Fruit fly (Drosophila melanogaster) whole organism, embryonic: Measurements from ENCODE around the gene CG34107.

ENCODE experiments used
- Atf-2 ChIP-seq: fragments of 200-800 bp; sonication (Bioruptor generic); optimal IDR thresholded peaks from 2 replicates; lab custom pipeline; 2016; ENCODE audit warnings: missing biosample characterization, missing genetic modification characterization
- Bgb ChIP-seq: fragments of 200-800 bp; sonication (Bioruptor generic); IDR thresholded peaks from 2 replicates; pipeline ENCODE4 v1.3.6; 2022; ENCODE audit warnings: missing biosample characterization, missing genetic modification characterization; ENCODE audit not compliant: partially characterized antibody
- BtbVII ChIP-seq: fragments of 200-800 bp; sonication (Bioruptor generic); optimal IDR thresholded peaks from 3 replicates; lab custom pipeline; 2017; ENCODE audit warnings: missing biosample characterization, mild to moderate bottlenecking, missing genetic modification characterization
- CG1024 ChIP-seq: fragments of 200-800 bp; sonication (Bioruptor generic); IDR thresholded peaks from 2 replicates; pipeline ENCODE4 v1.3.6; 2022; ENCODE audit warnings: missing biosample characterization, missing genetic modification characterization
- CG10321 ChIP-seq: fragments of 200-800 bp; sonication (Bioruptor generic); IDR thresholded peaks from 2 replicates; pipeline ENCODE4 v1.3.6; 2022; ENCODE audit warnings: missing biosample characterization, missing genetic modification characterization
- CG11695 ChIP-seq: fragments of 200-800 bp; sonication (Bioruptor generic); IDR thresholded peaks from 3 replicates; pipeline ENCODE4 v1.3.6; 2022; ENCODE audit warnings: missing biosample characterization, missing genetic modification characterization
- CG12942 ChIP-seq: fragments of 200-800 bp; sonication (Bioruptor generic); optimal IDR thresholded peaks from 3 replicates; lab custom pipeline; 2016; ENCODE audit warnings: missing biosample characterization, missing genetic modification characterization
- CG14014 ChIP-seq: fragments of 200-800 bp; sonication (Bioruptor generic); IDR thresholded peaks from 2 replicates; pipeline ENCODE4 v1.3.6; 2022; ENCODE audit warnings: missing biosample characterization, missing genetic modification characterization
- CG17802 ChIP-seq: fragments of 200-800 bp; sonication (Bioruptor generic); optimal IDR thresholded peaks from 2 replicates; lab custom pipeline; 2018; ENCODE audit warnings: missing biosample characterization, mild to moderate bottlenecking, missing genetic modification characterization, moderate library complexity
- CG18262 ChIP-seq: fragments of 200-800 bp; optimal IDR thresholded peaks from 3 replicates; lab custom pipeline; 2019; ENCODE audit warnings: missing biosample characterization, mild to moderate bottlenecking, missing genetic modification characterization, moderate library complexity
- CG18764 ChIP-seq: fragments of 200-800 bp; sonication (Bioruptor generic); optimal IDR thresholded peaks from 3 replicates; lab custom pipeline; 2016; ENCODE audit warnings: missing biosample characterization, missing genetic modification characterization
- CG2678 ChIP-seq: fragments of 200-800 bp; sonication (Bioruptor generic); optimal IDR thresholded peaks from 3 replicates; lab custom pipeline; 2019; ENCODE audit warnings: missing biosample characterization, mild to moderate bottlenecking, missing genetic modification characterization, moderate library complexity
- CG31388 ChIP-seq: fragments of 200-800 bp; sonication (Bioruptor generic); optimal IDR thresholded peaks from 2 replicates; lab custom pipeline; 2016; ENCODE audit warnings: missing biosample characterization, missing genetic modification characterization
- CG42726 ChIP-seq: fragments of 200-800 bp; sonication (Bioruptor generic); IDR thresholded peaks from 2 replicates; pipeline ENCODE4 v1.3.6; 2022; ENCODE audit warnings: missing biosample characterization, missing genetic modification characterization; ENCODE audit not compliant: partially characterized antibody
- CG5953 ChIP-seq: fragments of 200-800 bp; sonication (Bioruptor generic); IDR thresholded peaks from 2 replicates; pipeline ENCODE4 v1.3.6; 2022; ENCODE audit warnings: missing biosample characterization, missing genetic modification characterization
- CG6765 ChIP-seq: fragments of 200-800 bp; sonication (Bioruptor generic); optimal IDR thresholded peaks from 3 replicates; lab custom pipeline; 2017; ENCODE audit warnings: missing biosample characterization, mild to moderate bottlenecking, missing genetic modification characterization
- CG7357 ChIP-seq: fragments of 200-800 bp; sonication (Bioruptor generic); IDR thresholded peaks from 3 replicates; pipeline ENCODE4 v1.3.6; 2022; ENCODE audit warnings: missing biosample characterization, missing genetic modification characterization
- CG7556 ChIP-seq: fragments of 200-800 bp; sonication (Bioruptor generic); optimal IDR thresholded peaks from 2 replicates; lab custom pipeline; 2017; ENCODE audit warnings: missing biosample characterization, mild to moderate bottlenecking, missing genetic modification characterization
- CG7745 ChIP-seq: fragments of 200-800 bp; sonication (Bioruptor generic); optimal IDR thresholded peaks from 2 replicates; lab custom pipeline; 2018; ENCODE audit warnings: missing biosample characterization, mild to moderate bottlenecking, missing genetic modification characterization, moderate library complexity
- CG7839 ChIP-seq: fragments of 200-800 bp; sonication (Bioruptor generic); optimal IDR thresholded peaks from 3 replicates; lab custom pipeline; 2018; ENCODE audit warnings: missing biosample characterization, mild to moderate bottlenecking, missing genetic modification characterization, moderate library complexity
- CG9437 ChIP-seq: fragments of 200-800 bp; sonication (Bioruptor generic); optimal IDR thresholded peaks from 2 replicates; lab custom pipeline; 2018; ENCODE audit warnings: missing biosample characterization, mild to moderate bottlenecking, missing genetic modification characterization
- CHES-1-like ChIP-seq: fragments of 200-800 bp; sonication (Bioruptor generic); optimal IDR thresholded peaks from 2 replicates; lab custom pipeline; 2016; ENCODE audit warnings: missing biosample characterization, missing genetic modification characterization
- CkIIα-i1 ChIP-seq: fragments of 200-800 bp; sonication (Bioruptor generic); IDR thresholded peaks from 2 replicates; pipeline ENCODE4 v1.3.6; 2022; ENCODE audit warnings: missing biosample characterization, missing genetic modification characterization
- Dref ChIP-seq: fragments of 200-800 bp; sonication (Bioruptor generic); IDR thresholded peaks from 2 replicates; pipeline ENCODE4 v1.3.6; 2022; ENCODE audit warnings: missing biosample characterization, missing genetic modification characterization
- Elba2 ChIP-seq: fragments of 200-800 bp; sonication (Bioruptor generic); optimal IDR thresholded peaks from 3 replicates; lab custom pipeline; 2016; ENCODE audit warnings: missing biosample characterization, missing genetic modification characterization
- HLH54F ChIP-seq: fragments of 200-800 bp; sonication (Bioruptor generic); optimal IDR thresholded peaks from 3 replicates; lab custom pipeline; 2016; ENCODE audit warnings: missing biosample characterization, missing genetic modification characterization
- Hr3 ChIP-seq: fragments of 200-800 bp; sonication (Bioruptor generic); optimal IDR thresholded peaks from 3 replicates; lab custom pipeline; 2016; ENCODE audit warnings: missing biosample characterization, missing genetic modification characterization
- MTF-1 ChIP-seq: fragments of 200-800 bp; sonication (Bioruptor generic); optimal IDR thresholded peaks from 2 replicates; lab custom pipeline; 2018; ENCODE audit warnings: missing biosample characterization, mild to moderate bottlenecking, missing genetic modification characterization, borderline replicate concordance
- Mrtf ChIP-seq: fragments of 200-800 bp; sonication (Bioruptor generic); IDR thresholded peaks from 3 replicates; pipeline ENCODE4 v1.3.6; 2022; ENCODE audit warnings: missing biosample characterization, missing genetic modification characterization
- NC2α ChIP-seq: fragments of 200-800 bp; sonication (Bioruptor generic); optimal IDR thresholded peaks from 2 replicates; lab custom pipeline; 2016; ENCODE audit warnings: missing biosample characterization, missing genetic modification characterization
- NFAT ChIP-seq: fragments of 200-800 bp; sonication (Bioruptor generic); IDR thresholded peaks from 2 replicates; pipeline ENCODE4 v1.3.6; 2022; ENCODE audit warnings: missing biosample characterization, missing genetic modification characterization
- Neu2 ChIP-seq: fragments of 200-800 bp; sonication (Bioruptor generic); optimal IDR thresholded peaks from 3 replicates; lab custom pipeline; 2016; ENCODE audit warnings: missing biosample characterization, missing genetic modification characterization, borderline replicate concordance
- Opbp ChIP-seq: fragments of 200-800 bp; sonication (Bioruptor generic); IDR thresholded peaks from 3 replicates; pipeline ENCODE4 v1.3.6; 2022; ENCODE audit warnings: missing biosample characterization, missing genetic modification characterization; ENCODE audit not compliant: partially characterized antibody
- PHDP ChIP-seq: fragments of 200-800 bp; sonication (Bioruptor generic); optimal IDR thresholded peaks from 3 replicates; lab custom pipeline; 2018; ENCODE audit warnings: missing biosample characterization, mild to moderate bottlenecking, missing genetic modification characterization, moderate library complexity
- Vsx1 ChIP-seq: fragments of 200-800 bp; sonication (Bioruptor generic); optimal IDR thresholded peaks from 2 replicates; lab custom pipeline; 2017; ENCODE audit warnings: missing biosample characterization, mild to moderate bottlenecking, missing genetic modification characterization, missing genetic modification reagents
- abd-A ChIP-seq: fragments of 200-800 bp; sonication (Bioruptor generic); optimal IDR thresholded peaks from 3 replicates; lab custom pipeline; 2019; ENCODE audit warnings: missing biosample characterization, mild to moderate bottlenecking, missing genetic modification characterization, moderate library complexity
- crol ChIP-seq: fragments of 200-800 bp; sonication (Bioruptor generic); IDR thresholded peaks from 2 replicates; pipeline ENCODE4 v1.3.6; 2022; ENCODE audit warnings: missing biosample characterization, missing genetic modification characterization
- dan ChIP-seq: fragments of 200-800 bp; sonication (Bioruptor generic); IDR thresholded peaks from 2 replicates; pipeline ENCODE4 v1.3.6; 2022; ENCODE audit warnings: missing biosample characterization, missing genetic modification characterization
- dati ChIP-seq: fragments of 200-800 bp; sonication (Bioruptor generic); IDR thresholded peaks from 2 replicates; pipeline ENCODE4 v1.3.6; 2022; ENCODE audit warnings: missing biosample characterization, missing genetic modification characterization
- ems ChIP-seq: fragments of 200-800 bp; sonication (Bioruptor generic); optimal IDR thresholded peaks from 3 replicates; lab custom pipeline; 2016; ENCODE audit warnings: missing biosample characterization, missing genetic modification characterization
- ftz-f1 ChIP-seq: fragments of 200-800 bp; sonication (Bioruptor generic); optimal IDR thresholded peaks from 2 replicates; lab custom pipeline; 2016; ENCODE audit warnings: missing biosample characterization, missing genetic modification characterization
- gcm ChIP-seq: fragments of 200-800 bp; sonication (Bioruptor generic); optimal IDR thresholded peaks from 2 replicates; lab custom pipeline; 2019; ENCODE audit warnings: missing biosample characterization, mild to moderate bottlenecking, missing genetic modification characterization, moderate library complexity
- grau ChIP-seq: fragments of 200-800 bp; optimal IDR thresholded peaks from 3 replicates; lab custom pipeline; 2019; ENCODE audit warnings: missing biosample characterization, mild to moderate bottlenecking, missing genetic modification characterization, moderate library complexity
- inv ChIP-seq: fragments of 200-800 bp; sonication (Bioruptor generic); IDR thresholded peaks from 2 replicates; pipeline ENCODE4 v1.3.6; 2022; ENCODE audit warnings: missing biosample characterization, missing genetic modification characterization; ENCODE audit not compliant: partially characterized antibody
- ken ChIP-seq: fragments of 200-800 bp; sonication (Bioruptor generic); IDR thresholded peaks from 3 replicates; pipeline ENCODE4 v1.3.6; 2022; ENCODE audit warnings: missing biosample characterization, missing genetic modification characterization
- prd ChIP-seq, 3 experiments: fragments of >200 bp in 2 of 3; fragments of 200-800 bp in 1 of 3; sonication (Bioruptor generic) in 1 of 3; optimal IDR thresholded peaks in 2 of 3; IDR thresholded peaks in 1 of 3; 2 replicates in 2 of 3; 3 replicates in 1 of 3; pipeline versions ENCODE4 v1.3.6 to Lab custom; 2017 to 2022; ENCODE audit warnings: missing biosample characterization in 1 of 3, missing genetic modification characterization in 1 of 3
- slou ChIP-seq: fragments of 200-800 bp; sonication (Bioruptor generic); optimal IDR thresholded peaks from 3 replicates; lab custom pipeline; 2016; ENCODE audit warnings: missing biosample characterization, missing genetic modification characterization
- stwl ChIP-seq: fragments of 200-800 bp; sonication (Bioruptor generic); optimal IDR thresholded peaks from 3 replicates; lab custom pipeline; 2018; ENCODE audit warnings: missing biosample characterization, mild to moderate bottlenecking, missing genetic modification characterization, moderate library complexity
- ttk ChIP-seq: fragments of 200-800 bp; sonication (Bioruptor generic); IDR thresholded peaks from 2 replicates; pipeline ENCODE4 v2.1.2; 2022; ENCODE audit warnings: missing biosample characterization, missing genetic modification characterization
- wdn ChIP-seq: fragments of 200-800 bp; sonication (Bioruptor generic); IDR thresholded peaks from 2 replicates; pipeline ENCODE4 v1.3.6; 2022; ENCODE audit warnings: missing biosample characterization, missing genetic modification characterization

The CG34107 gene

dm6 chr3R:10213430-10213829 lies 11.3 kb upstream of the CG34107 start (continued):
- TF ChIP-seq Opbp (GFP tag; lab: Robert Waterston, UW): no peak
- TF ChIP-seq CG7556 (GFP tag; lab: Kevin White, UChicago): no peak
- TF ChIP-seq Hr3 (GFP tag; lab: Kevin White, UChicago): peak; percentile 43
- peak; percentile 42 for TF ChIP-seq CG12942 (GFP tag; lab: Kevin White, UChicago)
- TF ChIP-seq dan (GFP tag; lab: Robert Waterston, UW): no peak
- peak; percentile 48; the same call in 1 of the 3 replicates for TF ChIP-seq CG11695
- peak; percentile 6 for TF ChIP-seq slou
- TF ChIP-seq wdn (GFP tag; lab: Robert Waterston, UW): no peak
- peak; percentile 45; the same call in 1 of the 2 replicates for TF ChIP-seq CG5953 (GFP tag; lab: Robert Waterston, UW)
- TF ChIP-seq gcm (GFP tag; lab: Kevin White, UChicago): peak; percentile 62
- TF ChIP-seq CG18262 (tag; lab: Kevin White, UChicago): no peak
- TF ChIP-seq CG7357 (GFP tag; lab: Robert Waterston, UW): peak; percentile 51; the same call in 1 of the 3 replicates
- TF ChIP-seq MTF-1 (GFP tag; lab: Kevin White, UChicago): peak; percentile 16
- TF ChIP-seq Atf-2 (GFP tag; lab: Kevin White, UChicago): no peak
- peak; percentile 51 for TF ChIP-seq NFAT (GFP tag; lab: Robert Waterston, UW)
- TF ChIP-seq grau (tag; lab: Kevin White, UChicago): no peak
- peak; percentile 75; the same call in 1 of the 3 replicates for TF ChIP-seq ken
- peak; percentile 85 for TF ChIP-seq ttk
- no peak for TF ChIP-seq ems (GFP tag; lab: Kevin White, UChicago)
- TF ChIP-seq CG1024 (GFP tag; lab: Robert Waterston, UW): peak; percentile 64; the same call in 1 of the 2 replicates
- no peak for TF ChIP-seq abd-A (tag; lab: Kevin White, UChicago)
- TF ChIP-seq Dref (GFP tag; lab: Robert Waterston, UW): no peak
- no peak for TF ChIP-seq Elba2
- TF ChIP-seq CG10321 (GFP tag; lab: Robert Waterston, UW): no peak
- TF ChIP-seq crol (GFP tag; lab: Robert Waterston, UW): no peak
- no peak for TF ChIP-seq inv (GFP tag; lab: Robert Waterston, UW)
- TF ChIP-seq CG31388 (GFP tag; lab: Kevin White, UChicago): peak; percentile 5
- TF ChIP-seq stwl (tag; lab: Kevin White, UChicago): no peak
- peak; percentile 34 for TF ChIP-seq CG18764 (GFP tag; lab: Kevin White, UChicago)
- TF ChIP-seq CG6765: no peak
- peak; percentile 68; the same call in 2 of the 3 replicates for TF ChIP-seq Mrtf (GFP tag; lab: Robert Waterston, UW)
- no peak for TF ChIP-seq CG2678 (tag; lab: Kevin White, UChicago)
- TF ChIP-seq CkIIα-i1 (GFP tag; lab: Robert Waterston, UW): 0 out of 2 replicates have a peak, but pooled peaks have one; percentile 12
- TF ChIP-seq CG42726 (GFP tag; lab: Robert Waterston, UW): no peak
- no peak for TF ChIP-seq PHDP (tag; lab: Kevin White, UChicago)
- TF ChIP-seq CG17802 (tag; lab: Kevin White, UChicago): peak; percentile 53
- peak; percentile 37 for TF ChIP-seq BtbVII (GFP tag; lab: Kevin White, UChicago)
- peak; percentile 46; the same call in 1 of the 2 replicates for TF ChIP-seq CG14014
- peak; percentile 77 for TF ChIP-seq CG7839 (tag; lab: Kevin White, UChicago)
- peak; percentile 42 for TF ChIP-seq CG9437 (GFP tag; lab: Kevin White, UChicago)
- TF ChIP-seq prd (optimal IDR thresholded peaks at IDR 0.05; lab: Kevin White, UChicago): no peak
- peak; percentile 84 for TF ChIP-seq prd (GFP tag; IDR thresholded peaks at IDR 0.05; lab: Robert Waterston, UW)
- no peak for TF ChIP-seq CHES-1-like (GFP tag; lab: Kevin White, UChicago)
- no peak for TF ChIP-seq CG7745
- peak; percentile 54; the same call in 1 of the 2 replicates for TF ChIP-seq dati
- peak; percentile 20 for TF ChIP-seq Vsx1
- TF ChIP-seq ftz-f1 (GFP tag; lab: Kevin White, UChicago): no peak
- TF ChIP-seq Bgb: no peak
- TF ChIP-seq HLH54F (GFP tag; lab: Kevin White, UChicago): no peak
- no peak for TF ChIP-seq NC2α
- TF ChIP-seq Neu2 (GFP tag; lab: Kevin White, UChicago): no peak
